Worm (Caenorhabditis elegans): ENCODE measurements around the gene grd-14.

The grd-14 gene

DNA sequence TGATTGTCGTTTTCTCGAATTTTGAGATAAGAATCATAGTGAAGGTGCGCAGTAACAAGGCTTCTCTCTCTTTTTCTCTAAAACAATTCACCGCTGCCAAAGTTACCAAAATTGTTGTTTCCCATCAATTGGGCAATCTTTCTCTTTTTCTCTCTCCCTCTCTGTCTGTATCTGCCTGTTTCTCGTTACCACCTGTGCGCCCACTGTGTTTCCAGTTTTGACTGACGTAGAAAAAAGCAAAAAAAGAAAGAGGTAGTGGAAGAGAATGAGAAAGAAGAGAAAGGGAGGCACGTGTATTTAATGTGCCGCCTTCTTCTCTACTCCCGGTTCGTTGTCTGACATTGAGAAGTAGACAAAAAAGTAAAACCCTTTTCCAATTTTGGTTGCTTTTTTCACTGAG is 50.3 kb downstream of the grd-14 start (continued):
- TF ChIP-seq F10B5.3 (tag; optimal IDR thresholded peaks at IDR 0.05): no peak
- 0 out of 2 replicates have a peak, but pooled peaks have one; percentile 8 for TF ChIP-seq set-16 (GFP tag; IDR thresholded peaks at IDR 0.05)
- no peak for TF ChIP-seq lin-15B (tag; optimal IDR thresholded peaks at IDR 0.05)
- TF ChIP-seq Y5F2A.4 (GFP tag; optimal IDR thresholded peaks at IDR 0.05): no peak
- no peak for TF ChIP-seq Y75B8A.6 (GFP tag; IDR thresholded peaks at IDR 0.05)
- TF ChIP-seq nhr-77 (tag; optimal IDR thresholded peaks at IDR 0.05): peak; percentile 81
- no peak for TF ChIP-seq spr-3 (GFP tag; optimal IDR thresholded peaks at IDR 0.05)
- TF ChIP-seq cey-2 (tag; optimal IDR thresholded peaks at IDR 0.05; ENCODE audit: borderline replicate concordance, insufficient read depth): peak; percentile 65
- TF ChIP-seq mdl-1 (tag; optimal IDR thresholded peaks at IDR 0.05): peak; percentile 54 to 95
- TF ChIP-seq nhr-28 (tag; optimal IDR thresholded peaks at IDR 0.05): peak; percentile 92
- no peak for TF ChIP-seq daf-8 (GFP tag; IDR thresholded peaks at IDR 0.05)
- TF ChIP-seq nhr-76 (tag; optimal IDR thresholded peaks at IDR 0.05): peak; percentile 3
- peak; percentile 33 for TF ChIP-seq nhr-11 (tag; optimal IDR thresholded peaks at IDR 0.05)
- TF ChIP-seq daf-19 (GFP tag; conservative IDR thresholded peaks at IDR 0.05): no peak
- no peak for TF ChIP-seq saeg-2 (GFP tag; IDR thresholded peaks at IDR 0.05)
- TF ChIP-seq ceh-20 (GFP tag; IDR thresholded peaks at IDR 0.05): 0 out of 2 replicates have a peak, but pooled peaks have one; percentile 31
- TF ChIP-seq mxl-2 (GFP tag; conservative IDR thresholded peaks at IDR 0.05): peak; percentile 81
- peak; percentile 78 for TF ChIP-seq nhr-6 (tag; optimal IDR thresholded peaks at IDR 0.05)
- TF ChIP-seq tra-1 (GFP tag; IDR thresholded peaks at IDR 0.05): peak; percentile 88
- no peak for TF ChIP-seq nhr-10 (tag; optimal IDR thresholded peaks at IDR 0.05)
- TF ChIP-seq R02D3.7 (tag; optimal IDR thresholded peaks at IDR 0.05): no peak
